Worm (Caenorhabditis elegans): Measurements from ENCODE around the gene skpo-3.
A peak's percentile ranks its signal among the peaks of the same experiment; 100 is the strongest.

Gene skpo-3

DNA sequence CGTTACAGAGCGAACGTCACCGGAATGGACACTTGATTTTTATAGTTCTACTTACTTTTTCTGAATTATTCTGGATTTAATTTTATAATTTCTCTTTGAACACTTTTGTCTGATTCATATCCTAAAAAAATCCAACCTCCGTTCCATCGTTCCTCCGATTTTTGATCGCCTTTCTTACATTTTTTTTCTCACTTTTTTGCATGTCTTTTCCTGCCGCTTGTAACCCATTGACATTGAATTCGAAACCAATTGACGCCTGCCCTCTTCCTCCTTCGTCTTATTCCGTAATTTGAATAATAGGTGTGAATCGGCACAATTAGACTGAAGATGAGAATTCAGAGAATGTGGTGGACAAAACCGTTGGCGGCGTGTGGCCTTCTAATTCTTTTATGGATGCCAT is at the start of gene skpo-3:
Gene skpo-3 (plus strand): TSS at position 301 of the 400 bp plus-strand sequence.
- TF ChIP-seq him-1 (tag; optimal IDR thresholded peaks at IDR 0.05): no peak
- no peak for TF ChIP-seq dao-5 (tag; optimal IDR thresholded peaks at IDR 0.05)
- TF ChIP-seq W03F9.2 (tag; optimal IDR thresholded peaks at IDR 0.05): no peak

DNA sequence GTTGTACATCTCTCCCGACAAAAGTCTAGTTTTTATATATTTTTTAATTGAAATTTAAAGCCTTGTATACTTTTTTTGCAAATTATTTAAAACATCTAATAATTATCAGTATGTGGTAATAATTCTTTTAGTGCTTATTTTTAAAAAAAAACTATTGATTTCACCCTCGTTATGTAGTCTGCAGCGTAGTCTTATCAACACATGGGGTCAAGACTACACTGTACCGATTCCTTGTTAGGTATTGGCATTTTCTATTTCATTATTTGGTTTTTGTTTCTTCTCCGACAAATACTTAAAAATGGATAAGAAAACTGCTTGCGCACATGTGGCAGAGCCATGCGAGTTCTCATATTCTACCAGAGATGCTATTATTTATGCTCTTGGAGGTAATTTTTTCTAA is 49.6 kb upstream of the skpo-3 start, which contains the start of gene maoc-1:
Gene maoc-1 (plus strand): TSS at position 237 of the 400 bp plus-strand sequence.
- TF ChIP-seq W03F9.2 (tag; optimal IDR thresholded peaks at IDR 0.05): no peak
- no peak for TF ChIP-seq dao-5 (tag; optimal IDR thresholded peaks at IDR 0.05)
- TF ChIP-seq him-1 (tag; optimal IDR thresholded peaks at IDR 0.05): no peak

DNA sequence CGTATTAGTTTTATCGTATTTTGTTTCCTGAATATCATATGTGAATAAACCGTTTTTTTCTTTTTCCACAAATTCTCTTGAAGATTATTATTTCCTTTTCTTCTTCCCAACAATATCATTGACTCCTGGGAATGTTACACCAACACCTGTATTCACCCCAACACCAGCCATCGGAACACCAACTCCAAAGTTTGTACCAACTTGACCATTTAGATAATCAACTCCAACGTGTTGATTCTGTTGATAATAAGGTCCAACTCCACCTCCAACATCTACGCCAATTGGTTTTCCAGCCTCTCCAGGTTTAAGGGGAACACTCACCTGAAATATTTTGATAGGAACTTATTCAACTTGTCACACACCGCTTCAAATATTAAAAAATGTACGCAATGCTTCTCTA is 48.2 kb upstream of the skpo-3 start:
- TF ChIP-seq W03F9.2 (tag; optimal IDR thresholded peaks at IDR 0.05) (no peak), dao-5 (tag; optimal IDR thresholded peaks at IDR 0.05) (no peak), him-1 (tag; optimal IDR thresholded peaks at IDR 0.05) (no peak)

ce11 chrII:7199308-7199707 is 46.4 kb upstream of the skpo-3 start, which contains the start of gene E04F6.6:
Gene E04F6.6 (minus strand): TSS chrII:7199565.
- TF ChIP-seq dao-5 (tag; optimal IDR thresholded peaks at IDR 0.05): no peak
- TF ChIP-seq W03F9.2 (tag; optimal IDR thresholded peaks at IDR 0.05): no peak
- no peak for TF ChIP-seq him-1 (tag; optimal IDR thresholded peaks at IDR 0.05)

ce11 chrII:7200051-7200599 is 45.6 kb upstream of the skpo-3 start, which contains the start of gene pcrg-1:
Gene pcrg-1 (plus strand): TSS chrII:7200549.
- TF ChIP-seq him-1 (tag; optimal IDR thresholded peaks at IDR 0.05): peak; percentile 57
- TF ChIP-seq dao-5 (tag; optimal IDR thresholded peaks at IDR 0.05): peak; percentile 60
- no peak for TF ChIP-seq W03F9.2 (tag; optimal IDR thresholded peaks at IDR 0.05)

DNA sequence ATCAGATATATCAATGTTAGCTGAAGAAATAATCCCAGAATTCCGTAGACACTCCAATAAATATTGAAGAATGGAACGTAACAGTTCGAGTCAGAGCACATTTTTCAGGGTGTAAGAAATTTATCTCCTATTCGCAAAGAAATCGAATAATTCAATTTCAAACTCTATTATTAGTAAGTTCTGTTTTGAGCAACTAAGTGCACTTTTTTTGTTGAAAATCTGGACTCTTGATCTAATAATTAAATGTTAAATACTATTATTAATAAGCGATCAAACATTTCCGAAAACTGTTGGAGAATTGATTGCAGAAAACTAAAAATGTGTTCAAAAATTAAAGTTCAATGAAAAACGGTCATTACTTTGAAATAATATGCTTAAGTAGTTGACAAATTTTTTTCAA is 42.6 kb upstream of the skpo-3 start, which contains the start of gene srd-56:
Gene srd-56 (minus strand): TSS at position 101 of the 400 bp plus-strand sequence.
- TF ChIP-seq him-1 (tag; optimal IDR thresholded peaks at IDR 0.05): no peak
- no peak for TF ChIP-seq W03F9.2 (tag; optimal IDR thresholded peaks at IDR 0.05)
- TF ChIP-seq dao-5 (tag; optimal IDR thresholded peaks at IDR 0.05): no peak

DNA sequence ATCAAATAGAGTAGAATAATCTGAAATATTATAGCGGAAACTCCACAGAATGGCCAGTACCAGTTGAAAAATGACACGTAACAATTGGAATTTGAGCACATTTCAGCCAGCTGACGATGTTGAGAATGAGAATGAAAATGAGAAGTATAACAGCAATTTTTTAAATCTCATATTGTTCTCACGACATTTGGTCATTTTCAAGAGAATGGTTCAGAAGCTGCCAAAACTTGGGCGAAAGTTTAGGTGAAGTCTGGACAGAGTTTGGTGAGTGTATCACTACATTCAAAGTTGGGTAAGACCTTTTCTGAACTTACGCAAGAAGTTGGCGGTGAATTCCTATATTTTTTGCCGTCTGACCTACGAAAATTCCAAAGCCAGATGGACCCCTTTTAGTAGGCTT is 40.7 kb upstream of the skpo-3 start, which contains the start of gene srd-58:
Gene srd-58 (minus strand): TSS at position 101 of the 400 bp plus-strand sequence.
- no peak for TF ChIP-seq W03F9.2 (tag; optimal IDR thresholded peaks at IDR 0.05)
- TF ChIP-seq him-1 (tag; optimal IDR thresholded peaks at IDR 0.05): no peak
- TF ChIP-seq dao-5 (tag; optimal IDR thresholded peaks at IDR 0.05): no peak

- TF ChIP-seq him-1 (tag; optimal IDR thresholded peaks at IDR 0.05) (no peak), W03F9.2 (tag; optimal IDR thresholded peaks at IDR 0.05) (no peak), dao-5 (tag; optimal IDR thresholded peaks at IDR 0.05) (no peak)
These were observed 40.3 kb upstream of the skpo-3 start, which contains the start of gene srd-59 for ce11 chrII:7205388-7205787. Gene srd-59 (plus strand): TSS chrII:7205688.

DNA sequence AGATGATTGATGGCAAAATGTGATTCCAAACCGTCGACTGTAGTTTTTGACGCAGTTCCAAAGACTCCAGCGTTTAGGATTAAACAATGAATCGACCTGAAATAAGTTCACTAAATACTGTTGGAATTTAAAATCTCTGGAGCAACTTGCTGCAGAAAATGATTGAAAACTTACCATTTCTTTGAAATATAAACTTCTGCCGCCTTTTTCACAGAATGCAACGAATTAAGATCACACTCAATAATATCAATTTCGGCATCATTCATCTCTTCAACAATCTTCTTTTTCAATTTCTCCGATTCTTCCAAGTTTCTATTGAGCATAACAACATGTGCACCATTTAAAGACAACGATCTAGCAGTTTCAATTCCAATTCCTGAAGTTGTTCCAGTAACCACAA is 38.0 kb upstream of the skpo-3 start:
- no peak for TF ChIP-seq dao-5 (tag; optimal IDR thresholded peaks at IDR 0.05)
- TF ChIP-seq him-1 (tag; optimal IDR thresholded peaks at IDR 0.05): no peak
- TF ChIP-seq W03F9.2 (tag; optimal IDR thresholded peaks at IDR 0.05): no peak

DNA sequence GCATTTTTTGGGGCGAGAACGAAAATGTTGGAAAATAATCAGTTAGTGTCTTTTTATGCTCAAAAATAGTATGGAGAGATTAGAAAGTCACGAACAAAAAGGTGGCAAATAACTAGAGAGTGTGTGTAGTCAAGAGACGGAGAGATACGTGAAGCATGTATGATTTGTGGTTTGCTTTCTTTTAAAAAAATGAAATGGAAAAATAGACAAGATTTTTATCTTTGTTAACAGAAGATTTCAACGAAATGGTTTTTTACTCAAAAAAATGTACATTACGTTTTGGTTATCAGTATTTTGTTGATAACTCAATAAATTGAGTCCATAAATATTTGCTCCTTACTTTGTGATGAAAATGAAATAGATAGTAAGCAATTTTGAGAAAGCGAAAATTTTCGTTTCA is 37.5 kb upstream of the skpo-3 start, which contains the start of gene dhs-7:
Gene dhs-7 (minus strand): TSS at position 277 of the 400 bp plus-strand sequence.
- TF ChIP-seq W03F9.2 (tag; optimal IDR thresholded peaks at IDR 0.05) (no peak), him-1 (tag; optimal IDR thresholded peaks at IDR 0.05) (no peak), dao-5 (tag; optimal IDR thresholded peaks at IDR 0.05) (no peak)

DNA sequence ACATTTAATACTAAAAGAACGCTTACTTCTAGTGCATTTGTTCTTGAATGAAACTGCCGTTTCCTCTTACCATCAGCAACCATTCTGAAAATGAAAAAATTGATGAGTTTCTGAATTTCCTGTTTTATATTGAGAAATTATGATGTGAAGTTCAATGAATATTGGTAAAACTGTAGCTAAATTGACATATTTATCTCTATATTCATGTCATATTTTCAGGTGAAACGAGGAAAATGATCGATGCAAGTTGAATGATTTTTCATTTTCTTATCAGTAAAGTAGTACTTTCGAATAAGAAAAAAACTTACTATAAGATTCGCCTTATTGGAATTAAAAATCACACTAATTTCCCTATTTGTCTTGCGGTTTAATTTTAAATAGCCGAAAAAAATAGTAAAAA is 35.5 kb upstream of the skpo-3 start, which contains the start of gene E04F6.15:
Gene E04F6.15 (minus strand): TSS at position 101 of the 400 bp plus-strand sequence.
- no peak for TF ChIP-seq him-1 (tag; optimal IDR thresholded peaks at IDR 0.05)
- no peak for TF ChIP-seq dao-5 (tag; optimal IDR thresholded peaks at IDR 0.05)
- no peak for TF ChIP-seq W03F9.2 (tag; optimal IDR thresholded peaks at IDR 0.05)

DNA sequence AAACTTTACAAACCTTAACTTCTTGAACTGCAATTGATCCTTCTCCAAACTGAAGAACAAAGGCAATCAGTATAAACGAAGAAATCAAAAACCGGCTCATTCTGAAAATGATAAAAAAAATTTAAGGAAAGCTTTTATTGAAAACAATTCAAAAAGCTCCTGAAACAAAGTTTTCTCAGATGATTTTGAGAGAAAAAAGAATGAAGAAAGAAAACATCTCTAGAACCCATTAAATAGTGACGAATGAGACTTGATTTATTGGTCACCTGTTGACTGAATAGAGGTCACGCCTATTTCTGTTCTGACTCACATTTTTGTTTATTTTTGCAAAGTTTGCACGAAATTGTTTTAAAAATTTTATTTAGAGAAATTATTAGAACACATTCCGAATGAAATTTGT is 34.4 kb upstream of the skpo-3 start, which contains the start of gene E04F6.8:
Gene E04F6.8 (minus strand): TSS at position 101 of the 400 bp plus-strand sequence.
- TF ChIP-seq W03F9.2 (tag; optimal IDR thresholded peaks at IDR 0.05) (no peak), dao-5 (tag; optimal IDR thresholded peaks at IDR 0.05) (no peak), him-1 (tag; optimal IDR thresholded peaks at IDR 0.05) (no peak)

- no peak for TF ChIP-seq dao-5 (tag; optimal IDR thresholded peaks at IDR 0.05)
- TF ChIP-seq W03F9.2 (tag; optimal IDR thresholded peaks at IDR 0.05): no peak
- TF ChIP-seq him-1 (tag; optimal IDR thresholded peaks at IDR 0.05): no peak
These were observed 33.6 kb upstream of the skpo-3 start, which contains the start of gene E04F6.9 for ce11 chrII:7212059-7212458. Gene E04F6.9 (minus strand): TSS chrII:7212159.

ce11 chrII:7217047-7217446 is 28.6 kb upstream of the skpo-3 start, which contains the start of gene E04F6.10:
Gene E04F6.10 (minus strand): TSS chrII:7217147.
- no peak for TF ChIP-seq him-1 (tag; optimal IDR thresholded peaks at IDR 0.05)

Data from whole organism, L4/young adult.